Worm (Caenorhabditis elegans) whole organism, L3 larva: ENCODE measurements around the gene fbxa-80.

Source experiments
- aly-2 ChIP-seq: fragments of 150-350 bp; optimal IDR thresholded peaks from 2 replicates; lab custom pipeline; 2014; ENCODE audit warnings: missing biosample characterization, missing genetic modification characterization
- ama-1 ChIP-seq: fragments of 150-350 bp; optimal IDR thresholded peaks from 2 replicates; lab custom pipeline; 2018
- ceh-28 ChIP-seq: fragments of 150-350 bp; optimal IDR thresholded peaks from 2 replicates; lab custom pipeline; 2014; ENCODE audit warnings: missing biosample characterization, missing genetic modification reagents, missing genetic modification characterization
- ceh-82 ChIP-seq: fragments of 150-350 bp; optimal IDR thresholded peaks from 2 replicates; lab custom pipeline; 2014; ENCODE audit warnings: missing biosample characterization, missing genetic modification characterization
- ceh-9 ChIP-seq: sonication (generic microtip); optimal IDR thresholded peaks from 2 replicates; lab custom pipeline; 2018; ENCODE audit warnings: missing biosample characterization, missing genetic modification characterization
- daf-12 ChIP-seq: fragments of 150-350 bp; optimal IDR thresholded peaks from 2 replicates; lab custom pipeline; 2014; ENCODE audit warnings: missing biosample characterization, missing genetic modification reagents, missing genetic modification characterization
- egl-27 ChIP-seq: sonication (generic microtip); optimal IDR thresholded peaks from 4 replicates; lab custom pipeline; 2017; ENCODE audit warnings: missing biosample characterization, missing genetic modification reagents, missing genetic modification characterization
- egl-5 ChIP-seq: fragments of 150-350 bp; optimal IDR thresholded peaks from 2 replicates; lab custom pipeline; 2017; ENCODE audit warnings: missing biosample characterization, missing genetic modification reagents, missing genetic modification characterization, inconsistent platforms
- elt-2 ChIP-seq: sonication (generic microtip); optimal IDR thresholded peaks from 2 replicates; lab custom pipeline; 2016; ENCODE audit warnings: missing genetic modification reagents, mild to moderate bottlenecking, missing genetic modification characterization, missing compliant biosample characterization
- elt-3 ChIP-seq, 3 experiments: fragments of 150-350 bp in 1 of 3; sonication (generic microtip) in 2 of 3; optimal IDR thresholded peaks; 2 replicates in 2 of 3; 4 replicates in 1 of 3; lab custom pipeline; 2014 to 2017; ENCODE audit warnings: missing biosample characterization in 3 of 3, missing genetic modification characterization in 3 of 3
- eor-1 ChIP-seq, 2 experiments: fragments of 150-350 bp; optimal IDR thresholded peaks; 2 replicates each; lab custom pipeline; 2014 to 2018; ENCODE audit warnings: missing biosample characterization in 2 of 2, missing genetic modification characterization in 2 of 2
- fkh-2 ChIP-seq: fragments of 150-350 bp; optimal IDR thresholded peaks from 2 replicates; lab custom pipeline; 2014; ENCODE audit warnings: missing biosample characterization, missing genetic modification reagents, missing genetic modification characterization
- fos-1 ChIP-seq: fragments of 150-350 bp; optimal IDR thresholded peaks from 2 replicates; lab custom pipeline; 2014; ENCODE audit warnings: missing biosample characterization, missing genetic modification characterization
- hmg-11 ChIP-seq: sonication (generic microtip); optimal IDR thresholded peaks from 2 replicates; lab custom pipeline; 2016; ENCODE audit warnings: missing genetic modification characterization, missing compliant biosample characterization
- jun-1 ChIP-seq: fragments of 150-350 bp; optimal IDR thresholded peaks from 2 replicates; lab custom pipeline; 2014; ENCODE audit warnings: missing biosample characterization, missing genetic modification reagents, missing genetic modification characterization
- lin-15B ChIP-seq: fragments of 150-350 bp; optimal IDR thresholded peaks from 2 replicates; lab custom pipeline; 2014; ENCODE audit warnings: missing biosample characterization, missing genetic modification characterization
- lin-39 ChIP-seq: fragments of 150-350 bp; optimal IDR thresholded peaks from 2 replicates; lab custom pipeline; 2018; ENCODE audit warnings: missing biosample characterization, missing genetic modification reagents, missing genetic modification characterization
- mdl-1 ChIP-seq: fragments of 150-350 bp; optimal IDR thresholded peaks from 2 replicates; lab custom pipeline; 2014; ENCODE audit warnings: missing biosample characterization, missing genetic modification characterization
- mml-1 ChIP-seq: fragments of 150-350 bp; sonication (generic microtip); optimal IDR thresholded peaks from 3 replicates; lab custom pipeline; 2014; ENCODE audit warnings: missing biosample characterization, missing genetic modification characterization
- nfya-1 ChIP-seq: sonication (generic microtip); optimal IDR thresholded peaks from 2 replicates; lab custom pipeline; 2017; ENCODE audit warnings: missing genetic modification characterization, mild to moderate bottlenecking, missing compliant biosample characterization, antibody characterized with exemption, moderate library complexity; ENCODE audit not compliant: insufficient read depth
- nhr-11 ChIP-seq: fragments of 150-350 bp; optimal IDR thresholded peaks from 2 replicates; lab custom pipeline; 2014; ENCODE audit warnings: missing biosample characterization, missing genetic modification characterization
- nhr-12 ChIP-seq: fragments of 150-350 bp; optimal IDR thresholded peaks from 2 replicates; lab custom pipeline; 2014; ENCODE audit warnings: missing biosample characterization, missing genetic modification characterization
- nhr-23 ChIP-seq: fragments of 150-350 bp; optimal IDR thresholded peaks from 2 replicates; lab custom pipeline; 2014; ENCODE audit warnings: missing biosample characterization, missing genetic modification reagents, missing genetic modification characterization
- nhr-25 ChIP-seq: sonication (generic microtip); optimal IDR thresholded peaks from 2 replicates; lab custom pipeline; 2017; ENCODE audit warnings: missing biosample characterization, missing genetic modification characterization
- nhr-28 ChIP-seq: fragments of 150-350 bp; optimal IDR thresholded peaks from 2 replicates; lab custom pipeline; 2014; ENCODE audit warnings: missing biosample characterization, missing genetic modification characterization
- nhr-43 ChIP-seq: sonication (generic microtip); optimal IDR thresholded peaks from 2 replicates; lab custom pipeline; 2016; ENCODE audit warnings: mild to moderate bottlenecking, missing genetic modification characterization, missing compliant biosample characterization; ENCODE audit not compliant: poor library complexity, severe bottlenecking
- nhr-76 ChIP-seq: fragments of 150-350 bp; sonication (generic microtip); optimal IDR thresholded peaks from 5 replicates; lab custom pipeline; 2014; ENCODE audit warnings: missing biosample characterization, missing genetic modification characterization
- nhr-77 ChIP-seq: fragments of 150-350 bp; optimal IDR thresholded peaks from 2 replicates; lab custom pipeline; 2014; ENCODE audit warnings: missing biosample characterization, missing genetic modification characterization
- pha-4 ChIP-seq: fragments of 150-350 bp; optimal IDR thresholded peaks from 2 replicates; lab custom pipeline; 2014; ENCODE audit warnings: missing biosample characterization, missing genetic modification reagents, missing genetic modification characterization
- pqm-1 ChIP-seq: fragments of 150-350 bp; optimal IDR thresholded peaks from 2 replicates; lab custom pipeline; 2017; ENCODE audit warnings: missing biosample characterization, missing genetic modification characterization, inconsistent platforms
- sea-2 ChIP-seq: fragments of 150-350 bp; sonication (generic microtip); optimal IDR thresholded peaks from 4 replicates; lab custom pipeline; 2014; ENCODE audit warnings: missing biosample characterization, missing genetic modification reagents, missing genetic modification characterization
- skn-1 ChIP-seq: fragments of 150-350 bp; optimal IDR thresholded peaks from 2 replicates; lab custom pipeline; 2014; ENCODE audit warnings: missing biosample characterization, missing genetic modification characterization
- snpc-4 ChIP-seq: fragments of 150-350 bp; optimal IDR thresholded peaks from 2 replicates; lab custom pipeline; 2014; ENCODE audit warnings: missing biosample characterization, missing genetic modification characterization
- tbx-2 ChIP-seq: sonication (generic microtip); optimal IDR thresholded peaks from 2 replicates; lab custom pipeline; 2016; ENCODE audit warnings: mild to moderate bottlenecking, missing genetic modification characterization, missing compliant biosample characterization
- unc-39 ChIP-seq: sonication (generic microtip); optimal IDR thresholded peaks from 4 replicates; lab custom pipeline; 2017; ENCODE audit warnings: missing biosample characterization, missing genetic modification characterization
- unc-62 ChIP-seq: fragments of 150-350 bp; sonication (generic microtip); optimal IDR thresholded peaks from 4 replicates; lab custom pipeline; 2014; ENCODE audit warnings: missing biosample characterization, missing genetic modification reagents, missing genetic modification characterization
- zag-1 ChIP-seq: fragments of 150-350 bp; optimal IDR thresholded peaks from 2 replicates; lab custom pipeline; 2014; ENCODE audit warnings: missing biosample characterization, missing genetic modification characterization
- ztf-11 ChIP-seq: fragments of 150-350 bp; optimal IDR thresholded peaks from 2 replicates; lab custom pipeline; 2014; ENCODE audit warnings: missing biosample characterization, missing genetic modification characterization
- ztf-4 ChIP-seq: fragments of 150-350 bp; optimal IDR thresholded peaks from 2 replicates; lab custom pipeline; 2014; ENCODE audit warnings: missing biosample characterization, missing genetic modification characterization

The fbxa-80 gene

DNA sequence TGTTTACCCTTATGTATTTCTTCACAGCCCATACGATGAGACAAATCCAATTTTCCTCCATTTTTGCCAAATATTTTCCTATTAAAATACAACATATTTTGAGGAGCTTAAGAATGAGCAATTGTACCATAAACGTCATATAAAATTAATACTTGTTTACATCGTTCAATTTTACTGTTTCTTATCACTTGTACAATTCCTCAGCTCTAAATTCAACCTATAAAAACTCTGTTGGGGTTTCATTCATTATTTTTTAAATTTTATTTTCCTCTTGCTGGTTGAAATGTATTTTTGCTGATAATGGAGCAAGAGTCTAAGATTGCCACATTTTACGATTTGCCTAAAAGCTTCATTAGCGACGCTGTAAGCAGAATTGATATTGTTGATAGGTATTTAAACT, 11.6 kb downstream of the fbxa-80 start, which contains the start of gene fbxa-75:
fbxa-75 (plus strand) TSS at position 301 of the 400 bp plus-strand sequence.
- no peak for TF ChIP-seq pqm-1 (tag; lab: Kevin White, UChicago)
- no peak for TF ChIP-seq sea-2
- TF ChIP-seq nhr-43, result no peak
- TF ChIP-seq nhr-11 (tag; lab: Kevin White, UChicago), result no peak
- no peak for TF ChIP-seq lin-15B (tag; lab: Kevin White, UChicago)
- TF ChIP-seq nhr-12, result no peak
- no peak for TF ChIP-seq ceh-9 (tag; lab: Kevin White, UChicago)
- no peak for TF ChIP-seq hmg-11
- TF ChIP-seq nfya-1 (tag; lab: Kevin White, UChicago), result no peak
- TF ChIP-seq, all 47 proteins: peak for 0

DNA sequence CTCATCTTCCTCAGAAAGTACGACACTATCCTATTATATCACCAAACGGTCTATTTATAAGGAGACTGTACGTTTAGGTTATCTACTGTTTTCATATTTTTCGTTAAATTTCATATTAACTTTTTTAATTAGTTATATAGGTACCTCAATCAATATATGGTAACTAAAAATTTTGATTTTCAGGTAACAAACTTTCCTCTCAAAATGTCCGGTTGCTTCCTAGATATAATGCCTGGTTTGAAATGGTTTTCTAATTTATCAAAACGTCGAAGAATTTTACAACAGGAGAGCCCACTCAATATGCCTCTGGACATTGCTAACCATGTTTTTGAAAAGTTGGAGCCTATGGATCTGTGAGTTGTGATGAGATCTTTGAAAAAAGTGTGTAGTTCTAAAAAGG, 17.4 kb downstream of the fbxa-80 start, which contains the start of gene fbxa-28:
fbxa-28 (plus strand) TSS at position 301 of the 400 bp plus-strand sequence.
- TF ChIP-seq nhr-25 (tag; lab: Kevin White, UChicago) (no peak), ama-1 (lab: Kevin White, UChicago) (no peak), elt-3 (tag; optimal IDR thresholded peaks at IDR 0.05; lab: Kevin White, UChicago) (no peak), mdl-1 (no peak), nhr-77 (tag; lab: Kevin White, UChicago) (no peak), daf-12 (tag; lab: Kevin White, UChicago) (no peak), lin-39 (no peak), nhr-43 (no peak)

DNA sequence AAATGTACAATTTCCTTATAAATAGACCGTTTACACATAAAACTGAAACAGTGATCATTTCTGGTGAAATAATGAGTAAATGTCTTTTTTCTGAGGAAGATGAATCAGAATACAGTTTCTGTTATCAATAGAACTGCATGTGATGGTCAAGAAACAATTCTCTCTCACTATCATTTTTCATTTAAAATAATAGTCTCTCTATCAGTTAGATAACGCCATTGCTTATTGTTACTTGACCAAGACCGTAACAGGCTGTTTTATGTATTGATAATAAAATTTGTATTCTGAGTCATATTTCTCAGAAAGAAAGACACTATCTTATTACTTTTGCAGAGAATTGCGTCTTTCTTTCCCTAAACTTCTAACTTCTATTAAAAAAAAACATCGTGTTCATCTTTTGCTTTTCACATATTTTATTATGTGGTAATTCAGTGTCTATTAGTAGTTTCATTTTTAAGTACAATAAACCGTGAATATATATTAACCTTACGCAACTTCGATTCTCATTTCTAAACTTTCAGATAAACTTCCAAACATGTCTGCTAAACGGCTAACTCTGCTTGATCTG, 19.8 kb downstream of the fbxa-80 start, which contains the start of gene fbxa-35:
fbxa-35 (plus strand) TSS at position 518 of the 568 bp plus-strand sequence.
- no peak for TF ChIP-seq ceh-28 (tag; lab: Kevin White, UChicago)
- peak; percentile 86 for TF ChIP-seq pqm-1 (tag; lab: Kevin White, UChicago)
- no peak for TF ChIP-seq pha-4
- TF ChIP-seq elt-3 (tag; optimal IDR thresholded peaks at IDR 0.05; lab: Kevin White, UChicago), result no peak
- no peak for TF ChIP-seq skn-1 (tag; lab: Kevin White, UChicago)
- TF ChIP-seq elt-2 (tag; lab: Kevin White, UChicago), result peak; percentile 63
- TF ChIP-seq fkh-2 (tag; lab: Kevin White, UChicago), result no peak
- TF ChIP-seq egl-27 (tag; lab: Kevin White, UChicago), result no peak
- no peak for TF ChIP-seq ceh-82 (tag; lab: Kevin White, UChicago)
- no peak for TF ChIP-seq nhr-28 (tag; lab: Kevin White, UChicago)
- no peak for TF ChIP-seq unc-39 (tag; lab: Kevin White, UChicago)
- TF ChIP-seq ceh-9 (tag; lab: Kevin White, UChicago), result no peak
- no peak for TF ChIP-seq lin-39
- no peak for TF ChIP-seq nhr-23 (tag; lab: Kevin White, UChicago)
- TF ChIP-seq ztf-11 (tag; lab: Kevin White, UChicago), result no peak
- no peak for TF ChIP-seq egl-5
- no peak for TF ChIP-seq daf-12 (tag; lab: Kevin White, UChicago)

DNA sequence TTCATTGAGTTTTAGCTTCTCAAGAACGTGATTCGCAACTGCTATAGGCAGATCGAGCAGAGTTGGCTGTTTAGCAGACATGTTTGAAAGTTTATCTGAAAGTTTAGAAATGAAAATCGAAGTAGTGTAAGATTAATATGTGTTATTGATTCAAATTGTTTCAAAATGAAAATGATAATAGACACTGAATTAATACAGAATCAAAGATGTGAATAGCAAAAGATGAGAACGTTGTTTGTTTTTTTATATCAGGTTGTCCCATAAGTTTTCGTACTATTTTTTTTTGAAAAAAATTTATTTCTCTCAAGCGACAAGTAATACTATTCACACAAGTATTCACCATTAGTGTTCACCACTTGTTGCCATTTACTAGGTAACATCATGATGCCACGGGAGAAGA, 21.9 kb downstream of the fbxa-80 start, which contains the start of gene fbxa-36:
fbxa-36 (minus strand) TSS at position 101 of the 400 bp plus-strand sequence.
- no peak for TF ChIP-seq fos-1 (tag; lab: Kevin White, UChicago)
- TF ChIP-seq snpc-4 (tag; lab: Kevin White, UChicago), result no peak
- no peak for TF ChIP-seq mml-1 (tag; lab: Kevin White, UChicago)
- no peak for TF ChIP-seq unc-62
- no peak for TF ChIP-seq aly-2 (tag; lab: Kevin White, UChicago)
- TF ChIP-seq eor-1 (tag; optimal IDR thresholded peaks at IDR 0.05; lab: Kevin White, UChicago), result no peak
- no peak for TF ChIP-seq ama-1 (lab: Kevin White, UChicago)
- no peak for TF ChIP-seq ztf-4 (tag; lab: Kevin White, UChicago)
- TF ChIP-seq jun-1, result no peak
- no peak for TF ChIP-seq nhr-28 (tag; lab: Kevin White, UChicago)
- no peak for TF ChIP-seq pha-4
- TF ChIP-seq zag-1 (tag; lab: Kevin White, UChicago), result no peak
- no peak for TF ChIP-seq elt-3 (tag; optimal IDR thresholded peaks at IDR 0.05; lab: Kevin White, UChicago)
- TF ChIP-seq tbx-2 (tag; lab: Kevin White, UChicago), result no peak
- no peak for TF ChIP-seq ceh-82 (tag; lab: Kevin White, UChicago)
- TF ChIP-seq nhr-76 (tag; lab: Kevin White, UChicago), result no peak
- TF ChIP-seq ztf-11 (tag; lab: Kevin White, UChicago), result no peak
- TF ChIP-seq daf-12 (tag; lab: Kevin White, UChicago), result no peak
- no peak for TF ChIP-seq nhr-23 (tag; lab: Kevin White, UChicago)
